Fruit fly (Drosophila melanogaster) whole organism, pupa: Measurements from ENCODE around the gene CG11843.
A peak's percentile ranks its signal among the peaks of the same experiment; 100 is the strongest.

ENCODE experiments used
- CG10348 ChIP-seq: fragments of 200-800 bp; sonication (Bioruptor generic); IDR thresholded peaks from 2 replicates; pipeline ENCODE4 v1.3.6; 2022; ENCODE audit warnings: missing biosample characterization, missing genetic modification characterization
- CG12605 ChIP-seq: fragments of 200-800 bp; sonication (Bioruptor generic); IDR thresholded peaks from 2 replicates; pipeline ENCODE4 v1.3.6; 2022; ENCODE audit warnings: missing biosample characterization, missing genetic modification characterization
- CG13204 ChIP-seq: fragments of 200-800 bp; sonication (Bioruptor generic); optimal IDR thresholded peaks from 2 replicates; lab custom pipeline; 2018; ENCODE audit warnings: missing biosample characterization, mild to moderate bottlenecking, missing genetic modification characterization, moderate library complexity
- CG14655 ChIP-seq: fragments of 200-800 bp; sonication (Bioruptor generic); optimal IDR thresholded peaks from 3 replicates; lab custom pipeline; 2017; ENCODE audit warnings: mild to moderate bottlenecking, missing biosample characterization, missing genetic modification reagents, missing genetic modification characterization
- CG15710 ChIP-seq: fragments of 200-800 bp; sonication (Bioruptor generic); optimal IDR thresholded peaks from 2 replicates; lab custom pipeline; 2018; ENCODE audit warnings: missing biosample characterization, mild to moderate bottlenecking, missing genetic modification characterization, moderate library complexity
- CG17806 ChIP-seq: fragments of 200-800 bp; sonication (Bioruptor generic); optimal IDR thresholded peaks from 2 replicates; lab custom pipeline; 2018; ENCODE audit warnings: missing biosample characterization, mild to moderate bottlenecking, missing genetic modification characterization, moderate library complexity
- CG32121 ChIP-seq: fragments of 200-800 bp; sonication (Bioruptor generic); IDR thresholded peaks from 2 replicates; pipeline ENCODE4 v1.3.6; 2022; ENCODE audit warnings: missing biosample characterization, missing genetic modification characterization
- CG34367 ChIP-seq: fragments of 200-800 bp; sonication (Bioruptor generic); optimal IDR thresholded peaks from 2 replicates; lab custom pipeline; 2018; ENCODE audit warnings: missing biosample characterization, mild to moderate bottlenecking, missing genetic modification characterization
- CG4496 ChIP-seq: fragments of 200-800 bp; sonication (Bioruptor generic); IDR thresholded peaks from 3 replicates; pipeline ENCODE4 v1.3.6; 2022; ENCODE audit warnings: missing biosample characterization, missing genetic modification characterization
- CG8159 ChIP-seq: fragments of 200-800 bp; sonication (Bioruptor generic); optimal IDR thresholded peaks from 3 replicates; lab custom pipeline; 2018; ENCODE audit warnings: missing biosample characterization, mild to moderate bottlenecking, missing genetic modification characterization, moderate library complexity
- CG8301 ChIP-seq: fragments of 200-800 bp; sonication (Bioruptor generic); optimal IDR thresholded peaks from 2 replicates; lab custom pipeline; 2018; ENCODE audit warnings: missing biosample characterization, mild to moderate bottlenecking, missing genetic modification characterization
- CG9948 ChIP-seq: fragments of 200-800 bp; sonication (Bioruptor generic); optimal IDR thresholded peaks from 2 replicates; lab custom pipeline; 2018; ENCODE audit warnings: missing biosample characterization, mild to moderate bottlenecking, missing genetic modification characterization, moderate library complexity
- D1 ChIP-seq: fragments of 200-800 bp; sonication (Bioruptor generic); optimal IDR thresholded peaks from 2 replicates; lab custom pipeline; 2018; ENCODE audit warnings: missing biosample characterization, mild to moderate bottlenecking, missing genetic modification characterization, moderate library complexity
- EcR ChIP-seq: fragments of 200-800 bp; sonication (Bioruptor generic); optimal IDR thresholded peaks from 3 replicates; lab custom pipeline; 2019; ENCODE audit warnings: missing biosample characterization, missing genetic modification characterization, mild to moderate bottlenecking, moderate library complexity, missing genetic modification reagents
- Ets98B ChIP-seq: fragments of 200-800 bp; sonication (Bioruptor generic); IDR thresholded peaks from 2 replicates; pipeline ENCODE4 v1.3.6; 2022; ENCODE audit warnings: missing biosample characterization, missing genetic modification characterization
- Pif1A ChIP-seq: fragments of 200-800 bp; sonication (Bioruptor generic); optimal IDR thresholded peaks from 3 replicates; lab custom pipeline; 2016; ENCODE audit warnings: missing biosample characterization, missing genetic modification characterization
- Pif1B ChIP-seq: fragments of 200-800 bp; sonication (Bioruptor generic); optimal IDR thresholded peaks from 3 replicates; lab custom pipeline; 2016; ENCODE audit warnings: missing biosample characterization, missing genetic modification characterization
- Snoo ChIP-seq: fragments of 200-800 bp; sonication (Bioruptor generic); optimal IDR thresholded peaks from 3 replicates; lab custom pipeline; 2017; ENCODE audit warnings: missing biosample characterization, mild to moderate bottlenecking, missing genetic modification characterization, inconsistent platforms
- fd96Ca ChIP-seq: fragments of 200-800 bp; sonication (Bioruptor generic); IDR thresholded peaks from 3 replicates; pipeline ENCODE4 v1.3.6; 2022; ENCODE audit warnings: missing biosample characterization, missing genetic modification characterization
- gl ChIP-seq: fragments of 200-800 bp; sonication (Bioruptor generic); optimal IDR thresholded peaks from 2 replicates; lab custom pipeline; 2018; ENCODE audit warnings: missing biosample characterization, mild to moderate bottlenecking, missing genetic modification characterization
- rn ChIP-seq: fragments of 200-800 bp; sonication (Bioruptor generic); IDR thresholded peaks from 2 replicates; pipeline ENCODE4 v1.3.6; 2022; ENCODE audit warnings: missing biosample characterization, missing genetic modification characterization

The CG11843 gene

DNA sequence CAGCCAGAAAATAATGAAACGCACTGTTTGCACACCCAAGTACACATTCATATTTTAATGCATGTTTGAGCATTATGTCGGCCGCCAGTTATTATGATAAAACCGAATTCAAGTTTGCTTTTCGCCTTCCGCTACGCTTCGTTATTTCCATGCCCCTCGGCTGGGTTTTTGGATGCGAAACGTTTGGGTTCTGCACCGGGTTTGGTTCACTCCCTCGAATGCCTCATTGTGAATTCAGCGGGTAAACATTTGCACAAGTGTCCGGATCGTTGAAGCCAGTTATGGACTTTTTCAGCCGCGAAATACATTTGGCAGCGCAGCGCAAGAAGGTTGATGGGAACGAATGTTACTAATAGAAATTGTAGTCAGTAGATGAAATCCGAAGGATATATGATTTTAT lies 17.0 kb downstream of the CG11843 start:
- TF ChIP-seq CG8301: no peak
- TF ChIP-seq CG8159: no peak
- no peak for TF ChIP-seq CG13204 (GFP tag; lab: Kevin White, UChicago)
- TF ChIP-seq CG14655 (GFP tag; lab: Kevin White, UChicago): no peak
- TF ChIP-seq CG12605: no peak
- no peak for TF ChIP-seq Pif1A (GFP tag; lab: Kevin White, UChicago)
- no peak for TF ChIP-seq EcR (GFP tag; lab: Kevin White, UChicago)
- no peak for TF ChIP-seq CG15710 (tag; lab: Kevin White, UChicago)
- TF ChIP-seq D1 (tag; lab: Kevin White, UChicago): no peak
- TF ChIP-seq CG34367 (tag; lab: Kevin White, UChicago): no peak
- TF ChIP-seq Ets98B (GFP tag; lab: Robert Waterston, UW): no peak
- no peak for TF ChIP-seq gl (tag; lab: Kevin White, UChicago)
- TF ChIP-seq CG32121 (GFP tag; lab: Robert Waterston, UW): no peak
- no peak for TF ChIP-seq CG9948 (tag; lab: Kevin White, UChicago)
- TF ChIP-seq fd96Ca (GFP tag; lab: Robert Waterston, UW): no peak
- TF ChIP-seq Pif1B (GFP tag; lab: Kevin White, UChicago): no peak

DNA sequence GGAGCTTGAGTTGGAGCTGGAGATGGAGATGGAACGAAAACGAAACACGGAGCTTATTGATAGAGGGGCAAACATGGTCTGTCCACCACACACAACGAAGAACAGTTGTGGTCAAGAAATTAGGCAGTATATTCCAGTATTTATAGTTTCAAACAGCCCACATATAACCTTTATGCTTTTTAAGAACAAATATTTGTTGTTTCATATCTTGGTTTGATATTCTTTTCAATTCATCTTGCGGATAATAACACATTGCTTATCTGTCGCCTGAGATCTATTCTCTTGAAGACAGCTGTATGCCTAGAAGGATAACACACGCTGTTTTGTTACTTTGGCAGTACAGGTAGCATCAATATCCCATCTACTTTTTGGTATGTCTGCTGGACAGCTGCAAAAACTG lies 18.7 kb downstream of the CG11843 start:
- TF ChIP-seq CG9948 (tag; lab: Kevin White, UChicago) (peak; percentile 70), CG10348 (GFP tag; lab: Robert Waterston, UW) (no peak), CG34367 (tag; lab: Kevin White, UChicago) (peak; percentile 51), CG8301 (peak; percentile 70), CG14655 (GFP tag; lab: Kevin White, UChicago) (peak; percentile 72), fd96Ca (GFP tag; lab: Robert Waterston, UW) (0 out of 3 replicates have a peak, but pooled peaks have one; percentile 30), Ets98B (GFP tag; lab: Robert Waterston, UW) (peak; percentile 25; the same call in 1 of the 2 replicates), Snoo (no peak), Pif1B (GFP tag; lab: Kevin White, UChicago) (no peak), CG17806 (peak; percentile 55), CG8159 (peak; percentile 44), D1 (tag; lab: Kevin White, UChicago) (no peak), gl (tag; lab: Kevin White, UChicago) (peak; percentile 13), CG15710 (tag; lab: Kevin White, UChicago) (peak; percentile 10), CG12605 (no peak; the same call in 1 of the 2 replicates), EcR (GFP tag; lab: Kevin White, UChicago) (no peak), Pif1A (GFP tag; lab: Kevin White, UChicago) (no peak), CG4496 (GFP tag; lab: Robert Waterston, UW) (peak; percentile 12; the same call in 1 of the 3 replicates), CG32121 (GFP tag; lab: Robert Waterston, UW) (no peak)

- TF ChIP-seq CG13204 (GFP tag; lab: Kevin White, UChicago) (peak; percentile 46), CG12605 (no peak), EcR (GFP tag; lab: Kevin White, UChicago) (peak; percentile 90), Ets98B (GFP tag; lab: Robert Waterston, UW) (peak; percentile 48; the same call in 1 of the 2 replicates), Snoo (peak; percentile 41), CG34367 (tag; lab: Kevin White, UChicago) (peak; percentile 5), CG32121 (GFP tag; lab: Robert Waterston, UW) (peak; percentile 45; the same call in 1 of the 2 replicates), CG14655 (GFP tag; lab: Kevin White, UChicago) (peak; percentile 19), CG9948 (tag; lab: Kevin White, UChicago) (no peak), CG8301 (peak; percentile 6), CG8159 (peak; percentile 7), fd96Ca (GFP tag; lab: Robert Waterston, UW) (no peak), gl (tag; lab: Kevin White, UChicago) (peak; percentile 48), Pif1B (GFP tag; lab: Kevin White, UChicago) (peak; percentile 43), CG17806 (no peak), CG15710 (tag; lab: Kevin White, UChicago) (peak; percentile 22)
These were observed 20.0 kb downstream of the CG11843 start for dm6 chr3R:29074001-29074609.

DNA sequence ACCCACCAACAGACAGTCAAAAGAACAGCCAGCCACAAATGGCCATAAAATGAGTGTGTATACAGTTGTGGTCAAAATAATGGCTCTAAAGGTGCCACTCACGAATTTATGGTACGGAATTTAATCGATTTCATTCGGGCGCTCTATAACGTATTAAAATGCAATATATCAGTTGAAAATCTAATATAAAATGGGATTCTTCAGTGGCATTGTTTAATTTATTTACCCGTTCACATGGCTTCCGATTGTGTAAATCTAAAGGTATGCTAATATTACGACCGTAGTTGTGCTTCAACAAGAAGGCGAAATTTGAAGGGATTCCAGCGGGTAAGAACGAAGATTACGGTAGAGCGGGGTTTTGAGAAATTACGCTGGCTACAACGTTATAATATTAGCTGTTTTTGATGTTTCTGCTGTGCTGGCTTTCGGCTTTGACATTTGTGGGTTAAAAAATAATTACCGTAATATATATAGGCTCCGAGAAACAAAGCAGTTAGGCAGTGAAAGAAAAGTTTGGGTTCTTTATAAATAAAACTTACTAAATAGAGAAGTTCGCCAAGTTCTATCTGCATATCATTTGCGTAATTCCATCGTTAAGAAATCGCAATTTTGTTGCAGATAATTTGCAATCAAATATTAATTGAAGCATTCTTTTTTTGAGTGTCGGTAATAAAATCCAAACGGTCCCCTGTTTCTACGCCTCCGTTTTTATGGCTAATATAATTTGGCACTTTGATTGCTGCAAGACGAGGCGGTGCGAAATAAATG lies 21.7 kb downstream of the CG11843 start:
- TF ChIP-seq CG9948 (tag; lab: Kevin White, UChicago) (peak; percentile 45), rn (GFP tag; lab: Robert Waterston, UW) (no peak), D1 (tag; lab: Kevin White, UChicago) (no peak), Ets98B (GFP tag; lab: Robert Waterston, UW) (no peak), CG17806 (peak; percentile 40), Pif1A (GFP tag; lab: Kevin White, UChicago) (peak; percentile 37), CG10348 (GFP tag; lab: Robert Waterston, UW) (no peak), CG4496 (GFP tag; lab: Robert Waterston, UW) (0 out of 3 replicates have a peak, but pooled peaks have one; percentile 43), CG15710 (tag; lab: Kevin White, UChicago) (peak; percentile 43), CG8159 (peak; percentile 55), CG12605 (no peak), Snoo (peak; percentile 24), Pif1B (GFP tag; lab: Kevin White, UChicago) (peak; percentile 28), EcR (GFP tag; lab: Kevin White, UChicago) (no peak), CG13204 (GFP tag; lab: Kevin White, UChicago) (peak; percentile 18), CG14655 (GFP tag; lab: Kevin White, UChicago) (peak; percentile 52), CG32121 (GFP tag; lab: Robert Waterston, UW) (no peak), gl (tag; lab: Kevin White, UChicago) (no peak), fd96Ca (GFP tag; lab: Robert Waterston, UW) (no peak), CG34367 (tag; lab: Kevin White, UChicago) (peak; percentile 46), CG8301 (peak; percentile 44)
